Fruit fly (Drosophila melanogaster): Measurements from ENCODE around the gene CG10347.

The CG10347 gene

dm6 chrX:11805066-11805766 lies 49.5 kb downstream of the CG10347 start:
- TF ChIP-seq CG17801 (GFP tag; optimal IDR thresholded peaks at IDR 0.05; ENCODE audit: partially characterized antibody) = no peak

All from ovary, adult (tissue).